Fruit fly (Drosophila melanogaster) whole organism, prepupa: ENCODE data around the gene CG8135.

ENCODE experiments used
- CG34406 ChIP-seq: fragments of 200-800 bp; sonication (Bioruptor generic); optimal IDR thresholded peaks from 3 replicates; lab custom pipeline; 2016; ENCODE audit warnings: missing biosample characterization, missing genetic modification characterization
- CG6792 ChIP-seq: fragments of 200-800 bp; sonication (Bioruptor generic); optimal IDR thresholded peaks from 3 replicates; lab custom pipeline; 2016; ENCODE audit warnings: missing biosample characterization, missing genetic modification characterization
- CG6808 ChIP-seq: fragments of 200-800 bp; sonication (Bioruptor generic); optimal IDR thresholded peaks from 3 replicates; lab custom pipeline; 2017; ENCODE audit warnings: missing biosample characterization, missing genetic modification characterization, mild to moderate bottlenecking, moderate library complexity, missing genetic modification reagents
- CG7368 ChIP-seq: fragments of 200-800 bp; sonication (Bioruptor generic); optimal IDR thresholded peaks from 3 replicates; lab custom pipeline; 2016; ENCODE audit warnings: missing biosample characterization, missing genetic modification characterization
- CG8632 ChIP-seq: fragments of 200-800 bp; sonication (Bioruptor generic); optimal IDR thresholded peaks from 3 replicates; lab custom pipeline; 2016; ENCODE audit warnings: missing biosample characterization, missing genetic modification characterization
- Ets96B ChIP-seq: fragments of 200-800 bp; optimal IDR thresholded peaks from 2 replicates; lab custom pipeline; 2019; ENCODE audit warnings: missing biosample characterization, mild to moderate bottlenecking, missing genetic modification characterization, moderate library complexity
- Hr4 ChIP-seq: fragments of 200-800 bp; sonication (Bioruptor generic); optimal IDR thresholded peaks from 3 replicates; lab custom pipeline; 2016; ENCODE audit warnings: missing biosample characterization, missing genetic modification characterization
- Smox ChIP-seq: fragments of 200-800 bp; sonication (Bioruptor generic); optimal IDR thresholded peaks from 3 replicates; lab custom pipeline; 2016; ENCODE audit warnings: missing biosample characterization, missing genetic modification characterization
- Sox14 ChIP-seq: fragments of 200-800 bp; sonication (Bioruptor generic); optimal IDR thresholded peaks from 3 replicates; lab custom pipeline; 2016; ENCODE audit warnings: missing biosample characterization, missing genetic modification characterization
- dsx ChIP-seq: fragments of 200-800 bp; optimal IDR thresholded peaks from 3 replicates; lab custom pipeline; 2019; ENCODE audit warnings: missing biosample characterization, mild to moderate bottlenecking, missing genetic modification characterization, moderate library complexity; ENCODE audit not compliant: poor library complexity, severe bottlenecking
- eg ChIP-seq: fragments of 200-800 bp; sonication (Bioruptor generic); IDR thresholded peaks from 3 replicates; pipeline ENCODE4 v1.3.6; 2022; ENCODE audit warnings: missing biosample characterization, missing genetic modification characterization
- fd59A ChIP-seq: fragments of 200-800 bp; sonication (Bioruptor generic); optimal IDR thresholded peaks from 2 replicates; lab custom pipeline; 2017; ENCODE audit warnings: missing biosample characterization, mild to moderate bottlenecking, missing genetic modification characterization, missing genetic modification reagents
- lz ChIP-seq: fragments of 200-800 bp; sonication (Bioruptor generic); optimal IDR thresholded peaks from 3 replicates; lab custom pipeline; 2016; ENCODE audit warnings: missing biosample characterization, missing genetic modification characterization
- spab ChIP-seq: fragments of 200-800 bp; sonication (Bioruptor generic); optimal IDR thresholded peaks from 2 replicates; lab custom pipeline; 2017; ENCODE audit warnings: missing biosample characterization, mild to moderate bottlenecking, missing genetic modification characterization, missing genetic modification reagents

dm6 chr3R:9441996-9442395, 37.8 kb downstream of the CG8135 start:
- TF ChIP-seq fd59A (no peak), dsx (GFP tag; lab: Kevin White, UChicago) (no peak), CG7368 (GFP tag; lab: Kevin White, UChicago) (no peak), Smox (no peak), CG6792 (GFP tag; lab: Kevin White, UChicago) (no peak), Hr4 (GFP tag; lab: Kevin White, UChicago) (no peak), CG6808 (GFP tag; lab: Kevin White, UChicago) (no peak), CG8632 (GFP tag; lab: Kevin White, UChicago) (no peak), eg (no peak), lz (GFP tag; lab: Kevin White, UChicago) (no peak), spab (GFP tag; lab: Kevin White, UChicago) (no peak), Ets96B (tag; lab: Kevin White, UChicago) (no peak), CG34406 (GFP tag; lab: Kevin White, UChicago) (no peak), Sox14 (GFP tag; lab: Kevin White, UChicago) (no peak)
